Worm (Caenorhabditis elegans): Measurements from ENCODE around the gene nhr-275.

Gene nhr-275

DNA sequence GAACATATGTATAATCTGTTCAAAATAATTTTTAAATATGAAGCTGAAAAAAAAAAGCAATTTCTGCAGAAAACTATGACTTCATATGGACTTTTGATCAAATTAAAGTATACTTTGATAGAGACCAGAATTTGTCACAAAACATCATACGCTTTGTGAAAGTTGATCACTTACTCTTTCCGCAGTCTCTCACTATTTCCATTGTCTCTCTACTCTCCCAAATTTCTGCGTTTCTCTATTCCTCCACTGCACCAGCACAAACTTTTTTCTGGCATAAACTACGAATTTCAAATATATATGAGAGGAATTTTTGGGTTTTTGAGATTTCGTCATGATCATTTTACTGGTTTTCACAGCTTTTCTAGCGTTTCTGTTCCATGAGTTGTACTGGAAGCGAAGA is 31.0 kb downstream of the nhr-275 start, which contains the start of gene cyp-33C4:
Gene cyp-33C4, plus strand, starts transcription at position 293 of the 400 bp plus-strand sequence.
- TF ChIP-seq daf-12 (tag; optimal IDR thresholded peaks at IDR 0.05), result no peak
- TF ChIP-seq pha-4 (tag; optimal IDR thresholded peaks at IDR 0.05), result peak; percentile 39
- no peak for TF ChIP-seq nhr-76 (tag; optimal IDR thresholded peaks at IDR 0.05)
- no peak for TF ChIP-seq egl-27 (tag; optimal IDR thresholded peaks at IDR 0.05)
- peak; percentile 43 for TF ChIP-seq elt-2 (tag; optimal IDR thresholded peaks at IDR 0.05)
- no peak for TF ChIP-seq elt-1 (tag; optimal IDR thresholded peaks at IDR 0.05)
- no peak for TF ChIP-seq nhr-237 (tag; optimal IDR thresholded peaks at IDR 0.05)
- no peak for TF ChIP-seq fkh-2 (tag; optimal IDR thresholded peaks at IDR 0.05)
- no peak for TF ChIP-seq lin-39 (tag; optimal IDR thresholded peaks at IDR 0.05)
- no peak for TF ChIP-seq nhr-77 (tag; optimal IDR thresholded peaks at IDR 0.05)
- no peak for TF ChIP-seq lsy-12 (tag; optimal IDR thresholded peaks at IDR 0.05)
- peak; percentile 25 for TF ChIP-seq jun-1 (tag; optimal IDR thresholded peaks at IDR 0.05)
- no peak for TF ChIP-seq snpc-4 (tag; optimal IDR thresholded peaks at IDR 0.05)
- no peak for TF ChIP-seq ztf-4 (tag; optimal IDR thresholded peaks at IDR 0.05)
- no peak for TF ChIP-seq nhr-11 (tag; optimal IDR thresholded peaks at IDR 0.05)
- TF ChIP-seq nhr-25 (tag; optimal IDR thresholded peaks at IDR 0.05), result no peak
- peak; percentile 63 for TF ChIP-seq pqm-1 (tag; optimal IDR thresholded peaks at IDR 0.05)
- peak; percentile 38 for TF ChIP-seq nfya-1 (tag; optimal IDR thresholded peaks at IDR 0.05; ENCODE audit: insufficient read depth)
- TF ChIP-seq hmg-11 (tag; optimal IDR thresholded peaks at IDR 0.05), result peak; percentile 47
- no peak for TF ChIP-seq mml-1 (tag; optimal IDR thresholded peaks at IDR 0.05)
- TF ChIP-seq nhr-23 (tag; optimal IDR thresholded peaks at IDR 0.05), result no peak
- no peak for TF ChIP-seq elt-3 (tag; optimal IDR thresholded peaks at IDR 0.05)

DNA sequence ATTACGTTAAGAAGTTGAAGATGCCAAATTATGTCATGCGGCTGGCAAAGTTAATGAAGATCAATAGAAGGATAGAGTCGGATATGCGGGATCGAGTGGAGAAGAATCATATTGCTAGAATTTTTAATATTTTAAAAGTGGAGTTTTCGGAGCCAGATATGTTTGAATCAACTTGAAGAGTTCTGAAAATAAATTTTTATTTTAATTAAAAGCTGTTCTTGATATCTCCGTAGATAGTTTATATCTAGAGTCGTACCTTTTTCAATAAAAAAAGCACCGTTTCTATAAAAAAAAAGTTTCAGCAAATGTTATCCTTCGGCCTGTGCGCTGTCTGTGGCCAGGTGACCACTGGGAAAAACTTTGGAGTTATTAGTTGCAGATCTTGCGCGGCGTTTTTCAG is 33.7 kb downstream of the nhr-275 start, which contains the start of gene nhr-96:
Gene nhr-96, plus strand, starts transcription at position 301 of the 400 bp plus-strand sequence.
- TF ChIP-seq unc-39 (tag; optimal IDR thresholded peaks at IDR 0.05) (no peak), ceh-16 (tag; optimal IDR thresholded peaks at IDR 0.05) (no peak), mdl-1 (tag; optimal IDR thresholded peaks at IDR 0.05) (no peak), ztf-11 (tag; optimal IDR thresholded peaks at IDR 0.05) (no peak), mml-1 (tag; optimal IDR thresholded peaks at IDR 0.05) (no peak), lsy-12 (tag; optimal IDR thresholded peaks at IDR 0.05) (no peak), skn-1 (tag; optimal IDR thresholded peaks at IDR 0.05) (no peak), fkh-2 (tag; optimal IDR thresholded peaks at IDR 0.05) (no peak), eor-1 (tag; optimal IDR thresholded peaks at IDR 0.05) (no peak), elt-3 (tag; optimal IDR thresholded peaks at IDR 0.05) (no peak), fkh-10 (GFP tag; optimal IDR thresholded peaks at IDR 0.05) (no peak), ceh-9 (tag; optimal IDR thresholded peaks at IDR 0.05) (no peak), nhr-67 (tag; optimal IDR thresholded peaks at IDR 0.05) (no peak), egl-27 (tag; optimal IDR thresholded peaks at IDR 0.05) (no peak), ama-1 (optimal IDR thresholded peaks at IDR 0.05) (no peak), ztf-4 (tag; optimal IDR thresholded peaks at IDR 0.05) (no peak), nfya-1 (tag; optimal IDR thresholded peaks at IDR 0.05; ENCODE audit: insufficient read depth) (no peak), nhr-76 (tag; optimal IDR thresholded peaks at IDR 0.05) (no peak), jun-1 (tag; optimal IDR thresholded peaks at IDR 0.05) (no peak)

DNA sequence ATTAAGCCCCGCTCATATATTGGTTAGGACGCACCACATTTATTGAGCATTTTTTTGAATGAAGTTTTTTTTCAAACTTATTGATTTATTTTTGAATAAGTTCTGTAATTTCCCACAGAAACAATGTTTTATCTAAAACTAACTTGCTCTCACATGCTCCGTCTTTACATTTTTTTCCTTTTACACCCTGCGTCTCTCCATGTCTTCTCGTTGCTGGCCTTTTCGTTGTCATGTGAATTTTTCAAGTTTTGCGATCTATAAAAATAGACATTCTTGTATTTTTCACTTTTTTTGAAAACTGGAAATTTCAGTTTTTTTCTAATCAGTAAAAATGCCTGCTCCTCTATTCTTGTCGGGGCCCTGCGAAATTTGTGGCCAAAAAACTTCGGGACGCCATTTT is 35.9 kb downstream of the nhr-275 start, which contains the start of gene nhr-134:
Gene nhr-134, plus strand, starts transcription at position 312 of the 400 bp plus-strand sequence.
- TF ChIP-seq pha-4 (tag; optimal IDR thresholded peaks at IDR 0.05) (peak; percentile 63), mdl-1 (tag; optimal IDR thresholded peaks at IDR 0.05) (no peak), R02D3.7 (tag; optimal IDR thresholded peaks at IDR 0.05) (no peak), elt-2 (tag; optimal IDR thresholded peaks at IDR 0.05) (peak; percentile 53), sea-2 (GFP tag; optimal IDR thresholded peaks at IDR 0.05) (no peak), nhr-67 (tag; optimal IDR thresholded peaks at IDR 0.05) (no peak), jun-1 (tag; optimal IDR thresholded peaks at IDR 0.05) (no peak), fkh-2 (tag; optimal IDR thresholded peaks at IDR 0.05) (no peak), fos-1 (tag; optimal IDR thresholded peaks at IDR 0.05) (no peak), snpc-4 (tag; optimal IDR thresholded peaks at IDR 0.05) (peak; percentile 34), mml-1 (tag; optimal IDR thresholded peaks at IDR 0.05) (no peak), tbx-2 (tag; optimal IDR thresholded peaks at IDR 0.05) (no peak)

DNA sequence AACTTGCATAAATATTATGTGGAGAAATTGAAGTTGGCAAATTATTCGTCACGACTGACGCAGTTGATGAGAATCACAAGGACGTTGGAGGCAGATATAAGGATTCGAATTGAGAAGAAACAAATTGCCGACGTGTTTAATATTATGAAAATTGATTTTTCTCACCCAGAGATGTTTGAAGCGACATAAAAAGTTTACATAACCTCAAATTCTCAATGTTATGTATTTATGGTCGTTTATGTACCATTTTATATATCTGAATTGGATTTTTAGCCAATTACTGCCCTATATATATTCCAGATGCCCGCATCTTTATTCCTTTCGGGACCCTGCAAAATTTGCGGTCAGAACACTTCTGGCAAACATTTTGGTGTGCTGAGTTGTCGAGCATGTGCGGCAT is 38.1 kb downstream of the nhr-275 start, which contains the start of gene nhr-126:
Gene nhr-126, plus strand, starts transcription at position 301 of the 400 bp plus-strand sequence.
- TF ChIP-seq nhr-43 (tag; optimal IDR thresholded peaks at IDR 0.05; ENCODE audit: poor library complexity, severe bottlenecking), result no peak
- TF ChIP-seq eor-1 (tag; optimal IDR thresholded peaks at IDR 0.05), result no peak
- no peak for TF ChIP-seq egl-5 (tag; optimal IDR thresholded peaks at IDR 0.05)
- TF ChIP-seq daf-12 (tag; optimal IDR thresholded peaks at IDR 0.05), result no peak
- no peak for TF ChIP-seq ama-1 (optimal IDR thresholded peaks at IDR 0.05)
- TF ChIP-seq nfya-1 (tag; optimal IDR thresholded peaks at IDR 0.05; ENCODE audit: insufficient read depth), result no peak
- TF ChIP-seq fkh-10 (GFP tag; optimal IDR thresholded peaks at IDR 0.05), result no peak
- no peak for TF ChIP-seq ceh-28 (tag; optimal IDR thresholded peaks at IDR 0.05)
- TF ChIP-seq nhr-76 (tag; optimal IDR thresholded peaks at IDR 0.05), result no peak
- no peak for TF ChIP-seq fkh-2 (tag; optimal IDR thresholded peaks at IDR 0.05)
- TF ChIP-seq unc-39 (tag; optimal IDR thresholded peaks at IDR 0.05), result no peak
- no peak for TF ChIP-seq nhr-67 (tag; optimal IDR thresholded peaks at IDR 0.05)
- TF ChIP-seq pha-4 (tag; optimal IDR thresholded peaks at IDR 0.05), result no peak
- no peak for TF ChIP-seq ceh-82 (tag; optimal IDR thresholded peaks at IDR 0.05)
- no peak for TF ChIP-seq snpc-4 (tag; optimal IDR thresholded peaks at IDR 0.05)
- no peak for TF ChIP-seq sea-2 (GFP tag; optimal IDR thresholded peaks at IDR 0.05)
- TF ChIP-seq hmg-11 (tag; optimal IDR thresholded peaks at IDR 0.05), result no peak
